Worm (Caenorhabditis elegans): ENCODE measurements around the gene ZK354.2.
"Not testable (repeated sequence)": the region's sequence is repeated elsewhere in the genome, so short reads cannot be mapped to it uniquely, and the experiment has no call there.

Gene ZK354.2

DNA sequence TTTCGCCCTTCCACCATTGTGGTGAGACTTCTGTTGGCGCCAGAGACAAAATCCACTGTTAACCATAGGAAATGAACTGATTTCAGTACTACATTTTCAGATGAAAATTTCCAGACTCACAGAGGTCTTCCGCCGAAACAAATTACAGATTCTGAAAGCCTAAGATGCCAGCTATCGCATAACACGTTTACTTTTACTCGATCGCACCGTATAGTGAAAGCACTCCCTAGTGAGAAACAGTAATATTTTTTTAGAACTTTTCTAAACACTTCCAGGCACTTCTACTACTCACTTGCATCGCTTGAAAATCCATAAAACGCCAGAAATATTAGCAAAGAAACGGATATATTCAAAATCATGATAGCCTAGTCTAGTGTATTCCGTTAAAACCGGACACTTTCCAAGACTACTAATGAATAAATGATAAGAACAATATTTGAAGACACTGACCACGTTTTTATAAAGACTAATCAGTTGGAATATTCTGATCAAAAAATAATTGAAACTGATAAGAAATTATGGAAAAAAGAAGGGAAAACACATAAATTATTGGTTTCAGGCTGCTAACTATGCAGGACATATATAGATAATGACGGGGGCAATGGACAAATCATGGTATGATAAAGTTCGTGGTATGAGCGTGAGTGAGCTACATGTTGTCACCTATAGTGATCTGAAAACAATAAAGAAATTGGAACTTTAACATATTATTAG is 37.4 kb downstream of the ZK354.2 start, which contains the start of gene gba-4:
TSS of gene gba-4 (minus strand) at position 418 of the 714 bp plus-strand sequence.
- TF ChIP-seq tab-1 (GFP tag; IDR thresholded peaks at IDR 0.05); klf-2 (GFP tag; conservative IDR thresholded peaks at IDR 0.05); cog-1 (tag; optimal IDR thresholded peaks at IDR 0.05): not testable (repeated sequence)

DNA sequence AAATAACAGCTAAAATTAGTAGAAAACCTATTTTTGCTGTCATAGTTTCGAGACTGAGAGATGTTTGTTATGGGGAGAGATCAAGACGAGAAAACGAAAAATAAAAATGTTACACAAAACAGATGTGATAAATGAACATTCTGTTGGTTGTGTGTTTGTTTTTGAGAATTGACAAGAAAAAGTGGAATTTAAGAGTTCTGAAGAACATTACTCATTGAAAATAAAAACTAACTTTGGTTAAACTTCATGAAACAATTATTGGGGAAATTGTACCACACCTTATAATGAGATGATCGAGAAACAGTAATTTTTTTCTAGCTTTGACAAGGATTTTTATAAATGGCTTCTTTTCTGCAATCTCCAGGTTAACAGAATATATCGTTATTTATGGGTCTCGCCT is 40.2 kb downstream of the ZK354.2 start, which contains the start of gene Y4C6B.7:
TSS of gene Y4C6B.7 (minus strand) at position 101 of the 400 bp plus-strand sequence.
- TF ChIP-seq med-1 (GFP tag; optimal IDR thresholded peaks at IDR 0.05; ENCODE audit: insufficient read depth) (no peak), ref-1 (GFP tag; conservative IDR thresholded peaks at IDR 0.05) (no peak), cog-1 (tag; optimal IDR thresholded peaks at IDR 0.05) (no peak), flt-1 (GFP tag; IDR thresholded peaks at IDR 0.05) (no peak), T22C8.4 (GFP tag; IDR thresholded peaks at IDR 0.05) (no peak), ztf-23 (GFP tag; IDR thresholded peaks at IDR 0.05) (no peak), tab-1 (GFP tag; IDR thresholded peaks at IDR 0.05) (no peak), klf-2 (GFP tag; conservative IDR thresholded peaks at IDR 0.05) (no peak), ztf-29 (GFP tag; IDR thresholded peaks at IDR 0.05) (no peak)

DNA sequence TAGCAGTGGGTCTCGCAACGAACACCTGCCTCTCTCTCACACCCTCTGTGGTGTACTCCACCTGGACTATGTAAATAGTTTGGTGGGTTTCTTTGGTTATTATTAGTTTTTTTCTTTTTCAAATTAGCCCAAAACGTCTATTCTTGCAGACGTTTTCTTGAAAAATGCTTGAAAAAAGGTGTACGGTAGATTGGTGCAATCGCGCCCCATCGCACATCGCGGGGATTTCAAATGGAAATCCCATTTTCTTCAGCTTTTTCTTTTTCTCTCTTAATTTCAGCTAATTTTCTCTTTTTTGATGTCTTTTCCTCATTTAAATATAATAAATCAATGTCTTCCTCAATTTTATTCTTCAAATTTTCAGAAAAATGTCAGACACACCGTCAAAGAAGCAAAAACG is 40.9 kb downstream of the ZK354.2 start, which contains the start of gene Y4C6B.1:
TSS of gene Y4C6B.1 (plus strand) at position 365 of the 400 bp plus-strand sequence.
- TF ChIP-seq ztf-29 (GFP tag; IDR thresholded peaks at IDR 0.05), result no peak
- no peak for TF ChIP-seq T22C8.4 (GFP tag; IDR thresholded peaks at IDR 0.05)
- no peak for TF ChIP-seq med-1 (GFP tag; optimal IDR thresholded peaks at IDR 0.05; ENCODE audit: insufficient read depth)
- no peak for TF ChIP-seq ztf-23 (GFP tag; IDR thresholded peaks at IDR 0.05)
- TF ChIP-seq cog-1 (tag; optimal IDR thresholded peaks at IDR 0.05), result no peak
- TF ChIP-seq klf-2 (GFP tag; conservative IDR thresholded peaks at IDR 0.05), result no peak
- no peak for TF ChIP-seq tab-1 (GFP tag; IDR thresholded peaks at IDR 0.05)
- no peak for TF ChIP-seq flt-1 (GFP tag; IDR thresholded peaks at IDR 0.05)
- TF ChIP-seq ref-1 (GFP tag; conservative IDR thresholded peaks at IDR 0.05), result no peak

DNA sequence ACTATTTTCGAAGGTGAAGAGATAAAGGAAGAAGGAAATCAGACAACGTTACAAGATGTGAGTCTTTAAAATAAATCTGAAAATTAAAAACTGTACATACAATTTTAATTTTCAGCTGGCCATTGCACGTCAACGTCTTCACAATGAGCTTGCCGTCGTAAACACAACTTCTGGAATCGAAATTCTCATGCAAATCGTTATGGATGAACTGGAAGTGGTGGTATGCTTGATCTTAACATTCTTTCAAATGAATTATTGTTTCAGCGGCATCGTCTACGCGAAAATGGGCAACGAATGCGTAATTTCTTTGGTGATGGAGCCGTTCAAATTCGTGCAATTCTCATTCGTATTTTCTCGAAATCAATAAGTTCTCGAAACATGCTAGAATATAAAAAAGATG is 41.4 kb downstream of the ZK354.2 start:
- TF ChIP-seq T22C8.4 (GFP tag; IDR thresholded peaks at IDR 0.05) (no peak), klf-2 (GFP tag; conservative IDR thresholded peaks at IDR 0.05) (no peak), med-1 (GFP tag; optimal IDR thresholded peaks at IDR 0.05; ENCODE audit: insufficient read depth) (no peak), ztf-29 (GFP tag; IDR thresholded peaks at IDR 0.05) (no peak), flt-1 (GFP tag; IDR thresholded peaks at IDR 0.05) (no peak), ztf-23 (GFP tag; IDR thresholded peaks at IDR 0.05) (no peak), ref-1 (GFP tag; conservative IDR thresholded peaks at IDR 0.05) (no peak), cog-1 (tag; optimal IDR thresholded peaks at IDR 0.05) (no peak), tab-1 (GFP tag; IDR thresholded peaks at IDR 0.05) (no peak)

DNA sequence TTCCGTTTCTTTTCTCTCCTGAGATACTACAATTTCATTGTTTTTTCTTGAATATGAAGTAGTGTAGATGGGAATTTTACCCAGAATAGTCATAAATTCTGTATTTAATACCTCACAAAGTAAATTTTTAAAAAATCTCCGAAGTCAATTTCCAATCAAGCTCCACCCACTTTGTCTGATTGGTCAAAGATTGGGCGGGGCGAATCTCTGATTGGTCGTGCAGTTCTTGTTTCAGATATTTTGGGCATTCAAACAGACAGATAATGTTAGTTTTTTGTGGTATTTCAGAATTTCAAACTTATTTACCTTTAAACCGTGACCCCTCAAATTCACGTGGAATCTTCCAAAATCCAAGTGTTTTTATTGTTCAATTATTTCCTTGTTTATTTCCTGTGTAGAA is 47.3 kb downstream of the ZK354.2 start, which contains the start of gene F41H10.5:
TSS of gene F41H10.5 (plus strand) at position 375 of the 400 bp plus-strand sequence.
- TF ChIP-seq T22C8.4 (GFP tag; IDR thresholded peaks at IDR 0.05), result no peak
- TF ChIP-seq flt-1 (GFP tag; IDR thresholded peaks at IDR 0.05), result no peak
- no peak for TF ChIP-seq klf-2 (GFP tag; conservative IDR thresholded peaks at IDR 0.05)
- no peak for TF ChIP-seq med-1 (GFP tag; optimal IDR thresholded peaks at IDR 0.05; ENCODE audit: insufficient read depth)
- no peak for TF ChIP-seq ztf-29 (GFP tag; IDR thresholded peaks at IDR 0.05)
- TF ChIP-seq ref-1 (GFP tag; conservative IDR thresholded peaks at IDR 0.05), result no peak
- TF ChIP-seq cog-1 (tag; optimal IDR thresholded peaks at IDR 0.05), result no peak
- TF ChIP-seq tab-1 (GFP tag; IDR thresholded peaks at IDR 0.05), result no peak
- no peak for TF ChIP-seq ztf-23 (GFP tag; IDR thresholded peaks at IDR 0.05)

DNA sequence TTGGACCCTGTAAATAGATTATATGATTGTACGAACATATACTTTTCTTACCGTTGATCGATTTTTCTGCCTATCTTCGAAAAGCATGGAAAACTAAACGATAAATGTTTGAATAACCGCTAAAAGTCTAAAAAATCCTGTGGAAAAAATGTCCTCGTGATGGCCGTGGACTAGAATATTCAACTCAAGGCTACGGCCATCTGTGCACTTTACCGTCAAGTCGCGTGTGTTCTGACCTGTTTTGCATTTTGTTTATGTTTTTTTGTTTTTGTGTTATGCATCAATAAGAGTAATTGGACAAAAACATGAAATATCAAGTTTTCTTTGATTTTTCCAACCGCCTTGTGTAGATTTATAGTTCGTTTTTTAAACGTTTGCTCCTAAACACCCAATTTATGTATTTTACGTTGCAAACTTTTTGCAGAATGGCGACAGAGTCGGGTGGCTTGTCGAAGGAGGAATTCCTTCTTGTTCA is 51.0 kb downstream of the ZK354.2 start, which contains the start of the genes hda-6 and F41H10.4:
TSS of gene hda-6 (minus strand) at position 172 of the 475 bp plus-strand sequence.
TSS of gene F41H10.4 (plus strand) at position 425 of the 475 bp plus-strand sequence.
- no peak for TF ChIP-seq ztf-29 (GFP tag; IDR thresholded peaks at IDR 0.05)
- no peak for TF ChIP-seq flt-1 (GFP tag; IDR thresholded peaks at IDR 0.05)
- no peak for TF ChIP-seq ref-1 (GFP tag; conservative IDR thresholded peaks at IDR 0.05)
- no peak for TF ChIP-seq klf-2 (GFP tag; conservative IDR thresholded peaks at IDR 0.05)
- no peak for TF ChIP-seq ztf-23 (GFP tag; IDR thresholded peaks at IDR 0.05)
- TF ChIP-seq tab-1 (GFP tag; IDR thresholded peaks at IDR 0.05), result no peak
- no peak for TF ChIP-seq T22C8.4 (GFP tag; IDR thresholded peaks at IDR 0.05)
- no peak for TF ChIP-seq med-1 (GFP tag; optimal IDR thresholded peaks at IDR 0.05; ENCODE audit: insufficient read depth)
- TF ChIP-seq cog-1 (tag; optimal IDR thresholded peaks at IDR 0.05), result no peak
